Worm (Caenorhabditis elegans): ENCODE measurements around the gene mml-1.

Gene mml-1

ce11 chrIII:7376143-7376802 lies 1.7 kb upstream of the mml-1 start (continued):
- TF ChIP-seq F23B12.7 (tag; optimal IDR thresholded peaks at IDR 0.05; ENCODE audit: insufficient read depth) (peak; percentile 21), gei-17 (GFP tag; optimal IDR thresholded peaks at IDR 0.05) (peak; percentile 49), ztf-28 (GFP tag; IDR thresholded peaks at IDR 0.05) (no peak), him-1 (tag; optimal IDR thresholded peaks at IDR 0.05) (no peak), akir-1 (GFP tag; optimal IDR thresholded peaks at IDR 0.05) (no peak), ets-4 (GFP tag; optimal IDR thresholded peaks at IDR 0.05) (peak; percentile 15), nhr-27 (tag; optimal IDR thresholded peaks at IDR 0.05) (no peak), Y53G8AR.9 (GFP tag; conservative IDR thresholded peaks at IDR 0.05) (no peak), lin-40 (tag; optimal IDR thresholded peaks at IDR 0.05) (peak; percentile 79), tbp1 (GFP tag; optimal IDR thresholded peaks at IDR 0.05) (peak; percentile 63), madf-10 (tag; optimal IDR thresholded peaks at IDR 0.05) (peak; percentile 69), F49E8.2 (tag; optimal IDR thresholded peaks at IDR 0.05; ENCODE audit: insufficient read depth) (no peak), B0336.3 (GFP tag; IDR thresholded peaks at IDR 0.05) (peak; percentile 64; the same call in 1 of the 2 replicates), hlh-12 (tag; optimal IDR thresholded peaks at IDR 0.05) (no peak), sea-2 (GFP tag; IDR thresholded peaks at IDR 0.05) (no peak), snpc-3.4 (tag; optimal IDR thresholded peaks at IDR 0.05) (no peak), xnd-1 (tag; optimal IDR thresholded peaks at IDR 0.05) (no peak), ZK185.1 (tag; optimal IDR thresholded peaks at IDR 0.05; ENCODE audit: poor library complexity, severe bottlenecking) (peak; percentile 50), ceh-40 (GFP tag; IDR thresholded peaks at IDR 0.05) (no peak), F33H1.4 (GFP tag; IDR thresholded peaks at IDR 0.05) (0 out of 2 replicates have a peak, but pooled peaks have one; percentile 14), repo-1 (tag; optimal IDR thresholded peaks at IDR 0.05) (peak; percentile 36), egrh-3 (GFP tag; IDR thresholded peaks at IDR 0.05) (no peak), ztf-18 (tag; optimal IDR thresholded peaks at IDR 0.05) (peak; percentile 19)

DNA sequence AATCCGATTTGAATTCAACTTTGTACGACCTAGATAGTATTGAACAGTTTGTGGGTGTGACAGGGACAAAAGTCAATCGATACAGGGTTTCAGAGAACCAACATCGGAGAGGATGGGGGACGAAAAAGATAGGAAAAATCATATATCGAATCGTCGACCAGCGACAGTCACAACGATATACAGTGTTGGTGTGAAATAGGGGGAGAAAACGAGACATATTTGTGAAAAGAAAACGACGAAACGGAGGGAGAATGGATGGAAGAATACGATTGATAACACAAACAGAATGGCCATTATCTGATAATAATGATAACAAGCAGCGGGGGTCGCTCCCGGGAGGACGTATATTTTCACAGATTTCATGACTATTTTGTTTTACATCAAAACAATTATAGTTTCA lies 903 bp upstream of the mml-1 start:
- TF ChIP-seq egrh-3 (GFP tag; IDR thresholded peaks at IDR 0.05) (no peak), ama-1 (optimal IDR thresholded peaks at IDR 0.05) (peak; percentile 55), ama-1 (GFP tag; optimal IDR thresholded peaks at IDR 0.05) (no peak), K12H6.12 (tag; optimal IDR thresholded peaks at IDR 0.05) (no peak), nhr-80 (tag; optimal IDR thresholded peaks at IDR 0.05) (peak; percentile 77)

- no peak for TF ChIP-seq pha-4 (tag; optimal IDR thresholded peaks at IDR 0.05)
- no peak for TF ChIP-seq unc-62 (GFP tag; optimal IDR thresholded peaks at IDR 0.05)
- no peak for TF ChIP-seq akir-1 (GFP tag; optimal IDR thresholded peaks at IDR 0.05)
- TF ChIP-seq madf-3 (GFP tag; IDR thresholded peaks at IDR 0.05): no peak
- no peak for TF ChIP-seq unc-130 (GFP tag; optimal IDR thresholded peaks at IDR 0.05)
- no peak for TF ChIP-seq rcor-1 (GFP tag; IDR thresholded peaks at IDR 0.05)
- TF ChIP-seq aptf-2 (GFP tag; conservative IDR thresholded peaks at IDR 0.05): no peak
- TF ChIP-seq tbx-9 (tag; optimal IDR thresholded peaks at IDR 0.05; ENCODE audit: borderline replicate concordance): no peak
- no peak for TF ChIP-seq hlh-12 (tag; optimal IDR thresholded peaks at IDR 0.05)
- no peak for TF ChIP-seq bed-1 (GFP tag; IDR thresholded peaks at IDR 0.05)
- no peak for TF ChIP-seq ztf-18 (tag; optimal IDR thresholded peaks at IDR 0.05)
- no peak for TF ChIP-seq dpff-1 (tag; optimal IDR thresholded peaks at IDR 0.05)
- TF ChIP-seq hmg-1.2 (GFP tag; IDR thresholded peaks at IDR 0.05): no peak
- no peak for TF ChIP-seq mes-4 (tag; optimal IDR thresholded peaks at IDR 0.05)
These were observed 612 bp downstream of the mml-1 start for ce11 chrIII:7373802-7374435.
